Fruit fly (Drosophila melanogaster): ENCODE data around the gene mip130.

Gene mip130

dm6 chrX:1944245-1945114, 36.4 kb downstream of the mip130 start (continued):
- TF ChIP-seq CG6854 (GFP tag; optimal IDR thresholded peaks at IDR 0.05): no peak
- no peak for TF ChIP-seq Dll (GFP tag; IDR thresholded peaks at IDR 0.05; ENCODE audit: partially characterized antibody)
- no peak for TF ChIP-seq bcd (GFP tag; optimal IDR thresholded peaks at IDR 0.05)
- TF ChIP-seq B-H2 (GFP tag; optimal IDR thresholded peaks at IDR 0.05): no peak
- no peak for TF ChIP-seq ab (GFP tag; optimal IDR thresholded peaks at IDR 0.05)
- peak; percentile 39 for TF ChIP-seq org-1 (GFP tag; optimal IDR thresholded peaks at IDR 0.05)
- TF ChIP-seq CG10147 (GFP tag; optimal IDR thresholded peaks at IDR 0.05): no peak
- no peak for TF ChIP-seq MESR4 (GFP tag; optimal IDR thresholded peaks at IDR 0.05)
- peak; percentile 78 for TF ChIP-seq lmd (GFP tag; IDR thresholded peaks at IDR 0.05)
- no peak for TF ChIP-seq Spps (tag; optimal IDR thresholded peaks at IDR 0.05)
- TF ChIP-seq maf-S (GFP tag; optimal IDR thresholded peaks at IDR 0.05): peak; percentile 41
- no peak for TF ChIP-seq Adf1 (GFP tag; IDR thresholded peaks at IDR 0.05)
- TF ChIP-seq zf30C (GFP tag; optimal IDR thresholded peaks at IDR 0.05): no peak
- peak; percentile 74 for TF ChIP-seq ken (GFP tag; IDR thresholded peaks at IDR 0.05)
- no peak for TF ChIP-seq ttk (GFP tag; IDR thresholded peaks at IDR 0.05)
- TF ChIP-seq peb (GFP tag; IDR thresholded peaks at IDR 0.05): 0 out of 2 replicates have a peak, but pooled peaks have one; percentile 10
- no peak for TF ChIP-seq onecut (GFP tag; IDR thresholded peaks at IDR 0.05)
- peak; percentile 31 for TF ChIP-seq CG3995 (GFP tag; optimal IDR thresholded peaks at IDR 0.05)
- peak; percentile 46 for TF ChIP-seq scrt (GFP tag; optimal IDR thresholded peaks at IDR 0.05)
- TF ChIP-seq Gsc (GFP tag; IDR thresholded peaks at IDR 0.05): 0 out of 2 replicates have a peak, but pooled peaks have one; percentile 33
- no peak for TF ChIP-seq CG3838 (GFP tag; optimal IDR thresholded peaks at IDR 0.05)
- TF ChIP-seq sna (GFP tag; IDR thresholded peaks at IDR 0.05; ENCODE audit: partially characterized antibody): no peak
- TF ChIP-seq CG30403 (GFP tag; optimal IDR thresholded peaks at IDR 0.05): no peak
- TF ChIP-seq lola (GFP tag; optimal IDR thresholded peaks at IDR 0.05): peak in 1 of 3 experiments; percentile 7
- no peak for TF ChIP-seq Lhr (GFP tag; optimal IDR thresholded peaks at IDR 0.05)
- no peak for TF ChIP-seq nom (GFP tag; optimal IDR thresholded peaks at IDR 0.05)
- TF ChIP-seq CG4820 (GFP tag; optimal IDR thresholded peaks at IDR 0.05): peak; percentile 7
- peak; percentile 54 for TF ChIP-seq Oli (tag; optimal IDR thresholded peaks at IDR 0.05)
- TF ChIP-seq schlank (tag; optimal IDR thresholded peaks at IDR 0.05): no peak
- TF ChIP-seq CG33557 (GFP tag; optimal IDR thresholded peaks at IDR 0.05): no peak
- TF ChIP-seq CG18599 (GFP tag; optimal IDR thresholded peaks at IDR 0.05): peak; percentile 77
- no peak for TF ChIP-seq tll (GFP tag; optimal IDR thresholded peaks at IDR 0.05)
- TF ChIP-seq CG11247 (GFP tag; IDR thresholded peaks at IDR 0.05): no peak
- no peak for TF ChIP-seq CG6683 (GFP tag; optimal IDR thresholded peaks at IDR 0.05)
- TF ChIP-seq CG1832 (GFP tag; optimal IDR thresholded peaks at IDR 0.05): no peak
- no peak for TF ChIP-seq Sin3A (optimal IDR thresholded peaks at IDR 0.05)
- no peak for TF ChIP-seq gcm2 (GFP tag; optimal IDR thresholded peaks at IDR 0.05)
- no peak for TF ChIP-seq btn (GFP tag; optimal IDR thresholded peaks at IDR 0.05)
- peak; percentile 61 for TF ChIP-seq lab (GFP tag; optimal IDR thresholded peaks at IDR 0.05)
- no peak for TF ChIP-seq CG1233 (GFP tag; optimal IDR thresholded peaks at IDR 0.05)
- TF ChIP-seq CG14050 (GFP tag; IDR thresholded peaks at IDR 0.05): peak; percentile 31; the same call in 1 of the 3 replicates
- peak; percentile 55 for TF ChIP-seq CG9609 (GFP tag; optimal IDR thresholded peaks at IDR 0.05)
- TF ChIP-seq eve (GFP tag; optimal IDR thresholded peaks at IDR 0.05): no peak
- TF ChIP-seq CG10565 (GFP tag; optimal IDR thresholded peaks at IDR 0.05): no peak
- no peak for TF ChIP-seq run (tag; optimal IDR thresholded peaks at IDR 0.05)
- no peak for TF ChIP-seq CG17829 (tag; optimal IDR thresholded peaks at IDR 0.05)
- TF ChIP-seq Atf3 (GFP tag; optimal IDR thresholded peaks at IDR 0.05): peak; percentile 38
- TF ChIP-seq dimm (GFP tag; IDR thresholded peaks at IDR 0.05): no peak
- peak; percentile 41; the same call in 1 of the 2 replicates for TF ChIP-seq danr (GFP tag; IDR thresholded peaks at IDR 0.05)
